Worm (Caenorhabditis elegans) whole organism, L3 larva: Measurements from ENCODE around the gene ZK105.11.

Experiments used
- ZK546.5 ChIP-seq: sonication (generic microtip); optimal IDR thresholded peaks from 2 replicates; lab custom pipeline; 2017; ENCODE audit warnings: missing biosample characterization, missing genetic modification characterization
- aly-2 ChIP-seq: fragments of 150-350 bp; optimal IDR thresholded peaks from 2 replicates; lab custom pipeline; 2014; ENCODE audit warnings: missing biosample characterization, missing genetic modification characterization
- ama-1 ChIP-seq: fragments of 150-350 bp; optimal IDR thresholded peaks from 2 replicates; lab custom pipeline; 2018
- ceh-28 ChIP-seq: fragments of 150-350 bp; optimal IDR thresholded peaks from 2 replicates; lab custom pipeline; 2014; ENCODE audit warnings: missing biosample characterization, missing genetic modification reagents, missing genetic modification characterization
- daf-12 ChIP-seq: fragments of 150-350 bp; optimal IDR thresholded peaks from 2 replicates; lab custom pipeline; 2014; ENCODE audit warnings: missing biosample characterization, missing genetic modification reagents, missing genetic modification characterization
- egl-27 ChIP-seq: sonication (generic microtip); optimal IDR thresholded peaks from 4 replicates; lab custom pipeline; 2017; ENCODE audit warnings: missing biosample characterization, missing genetic modification reagents, missing genetic modification characterization
- egl-5 ChIP-seq: fragments of 150-350 bp; optimal IDR thresholded peaks from 2 replicates; lab custom pipeline; 2017; ENCODE audit warnings: missing biosample characterization, missing genetic modification reagents, missing genetic modification characterization, inconsistent platforms
- elt-1 ChIP-seq: fragments of 150-350 bp; optimal IDR thresholded peaks from 2 replicates; lab custom pipeline; 2014; ENCODE audit warnings: missing biosample characterization, missing genetic modification characterization
- elt-2 ChIP-seq: sonication (generic microtip); optimal IDR thresholded peaks from 2 replicates; lab custom pipeline; 2016; ENCODE audit warnings: missing genetic modification reagents, mild to moderate bottlenecking, missing genetic modification characterization, missing compliant biosample characterization
- elt-3 ChIP-seq, 3 experiments: fragments of 150-350 bp in 1 of 3; sonication (generic microtip) in 2 of 3; optimal IDR thresholded peaks; 2 replicates in 2 of 3; 4 replicates in 1 of 3; lab custom pipeline; 2014 to 2017; ENCODE audit warnings: missing biosample characterization in 3 of 3, missing genetic modification characterization in 3 of 3
- eor-1 ChIP-seq, 2 experiments: fragments of 150-350 bp; optimal IDR thresholded peaks; 2 replicates each; lab custom pipeline; 2014 to 2018; ENCODE audit warnings: missing biosample characterization in 2 of 2, missing genetic modification characterization in 2 of 2
- fkh-10 ChIP-seq: sonication (generic microtip); optimal IDR thresholded peaks from 2 replicates; lab custom pipeline; 2017; ENCODE audit warnings: missing biosample characterization, missing genetic modification reagents, missing genetic modification characterization
- fos-1 ChIP-seq: fragments of 150-350 bp; optimal IDR thresholded peaks from 2 replicates; lab custom pipeline; 2014; ENCODE audit warnings: missing biosample characterization, missing genetic modification characterization
- hmg-11 ChIP-seq: sonication (generic microtip); optimal IDR thresholded peaks from 2 replicates; lab custom pipeline; 2016; ENCODE audit warnings: missing genetic modification characterization, missing compliant biosample characterization
- jun-1 ChIP-seq: fragments of 150-350 bp; optimal IDR thresholded peaks from 2 replicates; lab custom pipeline; 2014; ENCODE audit warnings: missing biosample characterization, missing genetic modification reagents, missing genetic modification characterization
- lin-15B ChIP-seq: fragments of 150-350 bp; optimal IDR thresholded peaks from 2 replicates; lab custom pipeline; 2014; ENCODE audit warnings: missing biosample characterization, missing genetic modification characterization
- lsy-12 ChIP-seq: sonication (generic microtip); optimal IDR thresholded peaks from 2 replicates; lab custom pipeline; 2016; ENCODE audit warnings: mild to moderate bottlenecking, missing genetic modification characterization, missing compliant biosample characterization
- nfya-1 ChIP-seq: sonication (generic microtip); optimal IDR thresholded peaks from 2 replicates; lab custom pipeline; 2017; ENCODE audit warnings: missing genetic modification characterization, mild to moderate bottlenecking, missing compliant biosample characterization, antibody characterized with exemption, moderate library complexity; ENCODE audit not compliant: insufficient read depth
- nhr-12 ChIP-seq: fragments of 150-350 bp; optimal IDR thresholded peaks from 2 replicates; lab custom pipeline; 2014; ENCODE audit warnings: missing biosample characterization, missing genetic modification characterization
- nhr-23 ChIP-seq: fragments of 150-350 bp; optimal IDR thresholded peaks from 2 replicates; lab custom pipeline; 2014; ENCODE audit warnings: missing biosample characterization, missing genetic modification reagents, missing genetic modification characterization
- nhr-25 ChIP-seq: sonication (generic microtip); optimal IDR thresholded peaks from 2 replicates; lab custom pipeline; 2017; ENCODE audit warnings: missing biosample characterization, missing genetic modification characterization
- nhr-28 ChIP-seq: fragments of 150-350 bp; optimal IDR thresholded peaks from 2 replicates; lab custom pipeline; 2014; ENCODE audit warnings: missing biosample characterization, missing genetic modification characterization
- nhr-43 ChIP-seq: sonication (generic microtip); optimal IDR thresholded peaks from 2 replicates; lab custom pipeline; 2016; ENCODE audit warnings: mild to moderate bottlenecking, missing genetic modification characterization, missing compliant biosample characterization; ENCODE audit not compliant: poor library complexity, severe bottlenecking
- nhr-67 ChIP-seq: fragments of 150-350 bp; optimal IDR thresholded peaks from 2 replicates; lab custom pipeline; 2014; ENCODE audit warnings: missing biosample characterization, missing genetic modification characterization
- nhr-76 ChIP-seq: fragments of 150-350 bp; sonication (generic microtip); optimal IDR thresholded peaks from 5 replicates; lab custom pipeline; 2014; ENCODE audit warnings: missing biosample characterization, missing genetic modification characterization
- pha-4 ChIP-seq: fragments of 150-350 bp; optimal IDR thresholded peaks from 2 replicates; lab custom pipeline; 2014; ENCODE audit warnings: missing biosample characterization, missing genetic modification reagents, missing genetic modification characterization
- pqm-1 ChIP-seq: fragments of 150-350 bp; optimal IDR thresholded peaks from 2 replicates; lab custom pipeline; 2017; ENCODE audit warnings: missing biosample characterization, missing genetic modification characterization, inconsistent platforms
- skn-1 ChIP-seq: fragments of 150-350 bp; optimal IDR thresholded peaks from 2 replicates; lab custom pipeline; 2014; ENCODE audit warnings: missing biosample characterization, missing genetic modification characterization
- snpc-4 ChIP-seq: fragments of 150-350 bp; optimal IDR thresholded peaks from 2 replicates; lab custom pipeline; 2014; ENCODE audit warnings: missing biosample characterization, missing genetic modification characterization
- unc-62 ChIP-seq: fragments of 150-350 bp; sonication (generic microtip); optimal IDR thresholded peaks from 4 replicates; lab custom pipeline; 2014; ENCODE audit warnings: missing biosample characterization, missing genetic modification reagents, missing genetic modification characterization
- zag-1 ChIP-seq: fragments of 150-350 bp; optimal IDR thresholded peaks from 2 replicates; lab custom pipeline; 2014; ENCODE audit warnings: missing biosample characterization, missing genetic modification characterization
- ztf-4 ChIP-seq: fragments of 150-350 bp; optimal IDR thresholded peaks from 2 replicates; lab custom pipeline; 2014; ENCODE audit warnings: missing biosample characterization, missing genetic modification characterization

Gene ZK105.11

DNA sequence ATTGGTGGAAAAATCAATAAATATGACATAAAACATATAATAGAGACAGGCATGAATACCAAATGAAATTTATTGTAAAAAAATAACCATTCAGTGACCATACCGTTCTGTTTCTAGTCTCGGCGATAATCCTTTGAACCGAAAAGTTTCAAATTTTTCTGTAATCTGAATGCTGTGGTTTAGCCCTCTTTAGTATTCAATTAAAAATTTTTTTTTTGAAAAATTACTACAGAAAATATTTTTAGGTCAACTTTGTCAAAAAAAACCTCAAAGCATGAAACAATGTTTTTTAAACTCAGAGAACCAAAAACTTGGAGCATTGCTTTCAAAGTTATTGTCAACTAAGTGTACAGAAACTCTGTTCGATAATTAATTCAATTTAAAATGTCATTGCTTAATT is at the start of gene ZK105.11:
Gene ZK105.11, minus strand, starts transcription at position 101 of the 400 bp plus-strand sequence.
- TF ChIP-seq ztf-4 (tag; lab: Kevin White, UChicago) = no peak
- no peak for TF ChIP-seq lin-15B (tag; lab: Kevin White, UChicago)
- TF ChIP-seq pqm-1 (tag; lab: Kevin White, UChicago) = no peak
- TF ChIP-seq zag-1 (tag; lab: Kevin White, UChicago) = no peak
- no peak for TF ChIP-seq pha-4 (tag; lab: Kevin White, UChicago)
- TF ChIP-seq nfya-1 (tag; lab: Kevin White, UChicago) = no peak
- TF ChIP-seq, all 47 proteins: peak for 0

DNA sequence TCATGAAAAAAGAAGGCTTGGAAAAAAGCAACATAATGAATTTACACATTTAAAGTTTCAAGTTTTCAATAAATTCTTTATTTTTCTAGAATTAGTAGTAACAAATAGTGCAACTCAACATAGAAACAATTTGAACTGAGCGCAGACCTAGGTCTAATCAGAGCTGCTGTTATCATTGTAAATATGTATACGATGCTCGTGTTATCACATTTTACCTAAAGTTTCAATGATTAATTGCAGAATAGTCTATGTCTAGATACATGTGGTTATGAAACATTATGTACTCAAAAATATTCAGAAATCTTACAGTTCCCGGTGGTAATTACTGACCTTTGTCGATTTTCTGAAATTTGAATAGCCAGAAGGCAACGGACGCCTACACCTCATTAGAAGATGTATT is 47.6 kb upstream of the ZK105.11 start:
- TF ChIP-seq pqm-1 (tag; lab: Kevin White, UChicago) = peak; percentile 31
- no peak for TF ChIP-seq jun-1 (tag; lab: Kevin White, UChicago)
- TF ChIP-seq elt-2 = peak; percentile 43
- no peak for TF ChIP-seq nhr-67 (tag; lab: Kevin White, UChicago)

ce11 chrV:7754557-7754956 is 46.1 kb upstream of the ZK105.11 start, which contains the start of gene T05B11.4:
Gene T05B11.4 (minus strand): TSS chrV:7754657.
- TF ChIP-seq lsy-12 (no peak), nhr-12 (tag; lab: Kevin White, UChicago) (no peak), nhr-25 (no peak), nhr-43 (tag; lab: Kevin White, UChicago) (no peak), fkh-10 (GFP tag; lab: Kevin White, UChicago) (no peak), ztf-4 (tag; lab: Kevin White, UChicago) (no peak), nhr-28 (no peak), nhr-76 (tag; lab: Kevin White, UChicago) (no peak), elt-2 (no peak), ama-1 (lab: Kevin White, UChicago) (no peak), lin-15B (tag; lab: Kevin White, UChicago) (no peak)

- no peak for TF ChIP-seq egl-27 (tag; lab: Kevin White, UChicago)
- no peak for TF ChIP-seq aly-2 (tag; lab: Kevin White, UChicago)
- TF ChIP-seq fos-1 (tag; lab: Kevin White, UChicago) = no peak
- no peak for TF ChIP-seq eor-1 (tag; optimal IDR thresholded peaks at IDR 0.05; lab: Kevin White, UChicago)
- no peak for TF ChIP-seq skn-1
- no peak for TF ChIP-seq hmg-11 (tag; lab: Kevin White, UChicago)
- no peak for TF ChIP-seq ZK546.5 (tag; lab: Kevin White, UChicago)
- no peak for TF ChIP-seq unc-62
- no peak for TF ChIP-seq nhr-25
- no peak for TF ChIP-seq nhr-28
- TF ChIP-seq ztf-4 (tag; lab: Kevin White, UChicago) = no peak
- no peak for TF ChIP-seq elt-1 (tag; lab: Kevin White, UChicago)
- no peak for TF ChIP-seq nhr-12 (tag; lab: Kevin White, UChicago)
- TF ChIP-seq daf-12 (tag; lab: Kevin White, UChicago) = no peak
Observed at ce11 chrV:7749708-7750107, 41.3 kb upstream of the ZK105.11 start.

DNA sequence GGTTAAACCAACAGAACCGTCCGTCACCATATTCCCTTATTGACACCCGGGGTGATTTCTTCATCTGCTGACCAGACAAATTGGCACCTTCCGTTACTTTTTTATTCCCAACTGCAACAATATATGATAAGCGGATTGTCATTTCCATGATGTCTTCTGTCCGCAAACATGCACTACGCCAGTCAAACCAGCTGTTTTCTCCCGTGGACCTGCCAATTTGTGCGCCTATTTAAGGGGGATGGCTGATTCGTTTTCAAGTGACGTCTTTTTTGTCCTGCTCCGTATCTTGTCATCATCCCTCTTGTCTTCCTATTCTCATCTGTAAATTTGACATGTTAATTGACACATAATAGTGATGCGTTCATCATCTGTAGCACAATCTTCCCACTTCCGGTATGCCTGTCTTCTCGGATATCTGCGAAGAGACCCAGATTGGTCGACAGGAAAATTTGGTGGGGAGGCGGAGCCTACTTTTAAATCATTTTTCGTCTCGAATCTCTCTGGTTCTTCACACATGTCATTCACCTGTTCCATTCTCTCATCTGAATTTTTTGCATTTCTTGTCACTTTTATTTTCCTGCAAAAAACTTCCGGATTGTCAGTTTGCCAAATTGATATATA is 39.7 kb upstream of the ZK105.11 start:
- TF ChIP-seq ZK546.5 (tag; lab: Kevin White, UChicago) (no peak), lin-15B (tag; lab: Kevin White, UChicago) (no peak), snpc-4 (tag; lab: Kevin White, UChicago) (no peak), nhr-23 (tag; lab: Kevin White, UChicago) (no peak), pqm-1 (tag; lab: Kevin White, UChicago) (no peak), unc-62 (no peak), ztf-4 (tag; lab: Kevin White, UChicago) (no peak), elt-3 (tag; optimal IDR thresholded peaks at IDR 0.05; lab: Kevin White, UChicago) (no peak), nhr-76 (tag; lab: Kevin White, UChicago) (no peak), ceh-28 (no peak), pha-4 (tag; lab: Kevin White, UChicago) (no peak), egl-5 (tag; lab: Kevin White, UChicago) (no peak), fos-1 (tag; lab: Kevin White, UChicago) (no peak), elt-1 (tag; lab: Kevin White, UChicago) (no peak), egl-27 (tag; lab: Kevin White, UChicago) (no peak)
